Worm (Caenorhabditis elegans): ENCODE results near the gene dhs-20.
A peak's percentile ranks its signal among the peaks of the same experiment; 100 is the strongest.

Gene dhs-20

DNA sequence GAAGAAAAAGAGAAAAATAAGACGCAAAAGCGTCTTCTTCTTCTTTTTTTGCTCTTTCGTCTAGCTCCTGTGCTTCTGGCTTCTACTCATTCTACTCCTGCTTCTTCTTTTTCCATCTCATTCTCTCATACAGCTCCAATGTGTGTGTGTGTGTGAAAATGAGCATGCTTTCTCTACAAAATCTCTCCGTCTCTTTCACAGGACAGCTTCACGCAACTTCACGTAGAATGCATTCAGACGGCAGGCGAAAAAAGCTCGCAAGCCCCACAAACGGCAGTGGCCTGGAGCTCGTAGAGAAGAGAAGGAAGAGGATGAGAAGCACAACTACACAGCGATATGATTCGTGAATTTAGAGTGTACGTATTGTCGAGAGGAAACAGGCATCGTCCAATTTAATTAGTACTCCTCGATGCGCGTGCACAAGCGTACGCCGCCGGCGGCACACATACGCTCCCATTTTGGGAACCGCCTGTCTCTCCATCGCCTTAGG is 37.0 kb upstream of the dhs-20 start:
- TF ChIP-seq sma-9 (GFP tag; optimal IDR thresholded peaks at IDR 0.05): peak; percentile 42
- TF ChIP-seq sma-9 (tag; optimal IDR thresholded peaks at IDR 0.05): no peak
- TF ChIP-seq egl-27 (tag; optimal IDR thresholded peaks at IDR 0.05): no peak
- peak in 1 of 2 experiments; percentile 73 for TF ChIP-seq mdl-1 (tag; optimal IDR thresholded peaks at IDR 0.05)
- TF ChIP-seq elt-3 (tag; optimal IDR thresholded peaks at IDR 0.05): no peak
- TF ChIP-seq zag-1 (tag; optimal IDR thresholded peaks at IDR 0.05): peak; percentile 64
- no peak for TF ChIP-seq aly-2 (tag; optimal IDR thresholded peaks at IDR 0.05)
- no peak for TF ChIP-seq ceh-16 (tag; optimal IDR thresholded peaks at IDR 0.05)
- peak; percentile 3 for TF ChIP-seq nhr-21 (tag; optimal IDR thresholded peaks at IDR 0.05)
- TF ChIP-seq lin-39 (tag; optimal IDR thresholded peaks at IDR 0.05): no peak
- TF ChIP-seq sem-4 (tag; optimal IDR thresholded peaks at IDR 0.05): peak; percentile 62
- no peak for TF ChIP-seq ztf-1 (GFP tag; conservative IDR thresholded peaks at IDR 0.05)
- TF ChIP-seq nhr-6 (tag; optimal IDR thresholded peaks at IDR 0.05): peak; percentile 68
- TF ChIP-seq unc-55 (GFP tag; optimal IDR thresholded peaks at IDR 0.05): peak; percentile 93
- TF ChIP-seq nhr-23 (tag; optimal IDR thresholded peaks at IDR 0.05): no peak
- no peak for TF ChIP-seq blmp-1 (tag; optimal IDR thresholded peaks at IDR 0.05; ENCODE audit: insufficient read depth)
- TF ChIP-seq lin-11 (tag; optimal IDR thresholded peaks at IDR 0.05): peak; percentile 58
- TF ChIP-seq nhr-129 (tag; optimal IDR thresholded peaks at IDR 0.05): peak; percentile 81
- peak; percentile 87 for TF ChIP-seq C34F6.9 (tag; optimal IDR thresholded peaks at IDR 0.05)
- no peak for TF ChIP-seq nhr-25 (tag; optimal IDR thresholded peaks at IDR 0.05)
- TF ChIP-seq lsy-2 (tag; optimal IDR thresholded peaks at IDR 0.05): peak in 1 of 2 experiments; percentile 71
- peak; percentile 62 for TF ChIP-seq F13H6.1 (tag; optimal IDR thresholded peaks at IDR 0.05)
- TF ChIP-seq nhr-237 (tag; optimal IDR thresholded peaks at IDR 0.05): no peak
- peak; percentile 4 for TF ChIP-seq ztf-4 (tag; optimal IDR thresholded peaks at IDR 0.05)
- TF ChIP-seq ZK546.5 (tag; optimal IDR thresholded peaks at IDR 0.05): no peak
- TF ChIP-seq dmd-4 (tag; optimal IDR thresholded peaks at IDR 0.05): no peak
- no peak for TF ChIP-seq lin-13 (GFP tag; optimal IDR thresholded peaks at IDR 0.05)
- no peak for TF ChIP-seq crh-2 (tag; optimal IDR thresholded peaks at IDR 0.05)

DNA sequence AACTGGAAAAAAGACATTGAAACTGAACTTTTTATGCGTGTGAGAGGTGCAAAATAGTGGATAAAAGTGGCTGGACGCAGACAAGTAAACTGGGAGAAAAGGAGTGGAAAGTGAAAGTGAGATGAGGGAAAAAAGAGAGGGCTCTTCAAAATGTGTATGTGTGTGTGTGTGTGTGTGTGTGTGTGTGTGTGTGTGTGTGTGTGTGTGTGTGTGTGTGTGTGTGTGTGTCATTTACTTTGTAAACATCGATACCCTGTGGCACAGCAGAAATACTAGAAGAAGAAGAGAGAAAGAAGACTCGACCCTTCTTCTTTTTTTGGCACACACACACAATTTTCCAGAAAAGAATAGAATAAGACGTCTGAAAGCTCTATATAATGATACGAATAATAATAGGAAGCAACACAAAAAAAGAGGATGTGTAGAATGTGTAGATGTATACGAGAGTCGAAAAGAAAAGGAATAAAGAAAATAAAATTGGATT is 34.3 kb upstream of the dhs-20 start:
- TF ChIP-seq unc-39 (tag; optimal IDR thresholded peaks at IDR 0.05) (no peak), lsy-2 (tag; optimal IDR thresholded peaks at IDR 0.05) (peak; percentile 7 to 54), nhr-6 (tag; optimal IDR thresholded peaks at IDR 0.05) (peak; percentile 53), skn-1 (tag; optimal IDR thresholded peaks at IDR 0.05) (no peak), lin-11 (tag; optimal IDR thresholded peaks at IDR 0.05) (no peak), nhr-23 (tag; optimal IDR thresholded peaks at IDR 0.05) (no peak), lin-39 (tag; optimal IDR thresholded peaks at IDR 0.05) (no peak), crh-2 (tag; optimal IDR thresholded peaks at IDR 0.05) (peak; percentile 70), snpc-4 (tag; optimal IDR thresholded peaks at IDR 0.05) (peak; percentile 43), unc-55 (GFP tag; optimal IDR thresholded peaks at IDR 0.05) (peak; percentile 85), ztf-4 (tag; optimal IDR thresholded peaks at IDR 0.05) (peak; percentile 83), ztf-11 (tag; optimal IDR thresholded peaks at IDR 0.05) (no peak), unc-62 (GFP tag; optimal IDR thresholded peaks at IDR 0.05) (no peak), C34F6.9 (tag; optimal IDR thresholded peaks at IDR 0.05) (peak; percentile 69), Y55F3AM.14 (GFP tag; optimal IDR thresholded peaks at IDR 0.05) (peak; percentile 69), ceh-16 (tag; optimal IDR thresholded peaks at IDR 0.05) (no peak), sma-3 (GFP tag; optimal IDR thresholded peaks at IDR 0.05) (no peak), ztf-1 (GFP tag; conservative IDR thresholded peaks at IDR 0.05) (no peak), nhr-21 (tag; optimal IDR thresholded peaks at IDR 0.05) (no peak), ZK546.5 (tag; optimal IDR thresholded peaks at IDR 0.05) (no peak), egl-27 (tag; optimal IDR thresholded peaks at IDR 0.05) (peak; percentile 42), blmp-1 (tag; optimal IDR thresholded peaks at IDR 0.05; ENCODE audit: insufficient read depth) (peak; percentile 58), gmeb-1 (tag; optimal IDR thresholded peaks at IDR 0.05) (no peak), nhr-25 (tag; optimal IDR thresholded peaks at IDR 0.05) (no peak), nhr-12 (tag; optimal IDR thresholded peaks at IDR 0.05) (no peak), fos-1 (tag; optimal IDR thresholded peaks at IDR 0.05) (no peak), peb-1 (tag; optimal IDR thresholded peaks at IDR 0.05) (no peak), aly-2 (tag; optimal IDR thresholded peaks at IDR 0.05) (no peak), F13H6.1 (tag; optimal IDR thresholded peaks at IDR 0.05) (peak; percentile 90), alr-1 (tag; optimal IDR thresholded peaks at IDR 0.05) (no peak), elt-3 (tag; optimal IDR thresholded peaks at IDR 0.05) (no peak), ama-1 (optimal IDR thresholded peaks at IDR 0.05) (no peak), mbf-1 (tag; optimal IDR thresholded peaks at IDR 0.05) (no peak), R02D3.7 (tag; optimal IDR thresholded peaks at IDR 0.05) (no peak), ceh-82 (tag; optimal IDR thresholded peaks at IDR 0.05) (no peak), nhr-129 (tag; optimal IDR thresholded peaks at IDR 0.05) (peak; percentile 80), sma-9 (GFP tag; optimal IDR thresholded peaks at IDR 0.05) (peak; percentile 43), sma-9 (tag; optimal IDR thresholded peaks at IDR 0.05) (no peak), nhr-77 (tag; optimal IDR thresholded peaks at IDR 0.05) (no peak), elt-1 (tag; optimal IDR thresholded peaks at IDR 0.05) (no peak), zag-1 (tag; optimal IDR thresholded peaks at IDR 0.05) (peak; percentile 81), nhr-237 (tag; optimal IDR thresholded peaks at IDR 0.05) (no peak), nhr-10 (tag; optimal IDR thresholded peaks at IDR 0.05) (no peak), nhr-11 (tag; optimal IDR thresholded peaks at IDR 0.05) (peak; percentile 42), sem-4 (tag; optimal IDR thresholded peaks at IDR 0.05) (peak; percentile 46), mdl-1 (tag; optimal IDR thresholded peaks at IDR 0.05) (peak in 1 of 2 experiments; percentile 11), lin-13 (GFP tag; optimal IDR thresholded peaks at IDR 0.05) (no peak)

Measured in whole organism, L2 larva.